Fruit fly (Drosophila melanogaster): ENCODE measurements around the gene Sfp38D.
A peak's percentile ranks its signal among the peaks of the same experiment; 100 is the strongest.

Sfp38D gene

DNA sequence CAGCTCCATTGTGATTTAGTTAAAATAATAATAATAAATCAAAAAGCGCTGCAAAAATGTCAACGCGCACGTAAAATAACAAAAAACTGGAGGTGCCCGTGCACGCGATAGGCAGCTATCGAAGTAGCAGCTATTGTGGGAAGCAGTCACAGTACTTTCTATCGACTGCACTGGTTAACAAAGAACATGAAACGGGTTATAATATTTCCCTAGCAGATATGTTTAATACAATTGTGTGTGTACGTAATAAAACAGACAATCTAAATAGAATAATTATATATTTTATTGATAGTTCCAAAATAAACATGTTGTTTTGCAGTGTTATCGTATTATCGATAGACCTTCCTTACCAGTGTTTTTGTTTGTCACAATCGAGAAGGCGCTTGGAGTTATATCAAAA, 35.2 kb downstream of the Sfp38D start, which contains the start of the genes CG31678 and IKKepsilon (continued):
- TF ChIP-seq CG16779 (tag; optimal IDR thresholded peaks at IDR 0.05) (no peak), Ets96B (tag; optimal IDR thresholded peaks at IDR 0.05) (peak; percentile 42), Ets21C (GFP tag; optimal IDR thresholded peaks at IDR 0.05) (no peak), Sox15 (GFP tag; optimal IDR thresholded peaks at IDR 0.05) (no peak), cyc (GFP tag; optimal IDR thresholded peaks at IDR 0.05) (peak; percentile 25), CG1621 (tag; optimal IDR thresholded peaks at IDR 0.05) (no peak), CG8119 (GFP tag; IDR thresholded peaks at IDR 0.05) (peak; percentile 40; the same call in 1 of the 3 replicates), CG6792 (GFP tag; optimal IDR thresholded peaks at IDR 0.05) (peak; percentile 45), pdm3 (GFP tag; optimal IDR thresholded peaks at IDR 0.05) (peak; percentile 58), Eip75B (GFP tag; optimal IDR thresholded peaks at IDR 0.05) (no peak)

DNA sequence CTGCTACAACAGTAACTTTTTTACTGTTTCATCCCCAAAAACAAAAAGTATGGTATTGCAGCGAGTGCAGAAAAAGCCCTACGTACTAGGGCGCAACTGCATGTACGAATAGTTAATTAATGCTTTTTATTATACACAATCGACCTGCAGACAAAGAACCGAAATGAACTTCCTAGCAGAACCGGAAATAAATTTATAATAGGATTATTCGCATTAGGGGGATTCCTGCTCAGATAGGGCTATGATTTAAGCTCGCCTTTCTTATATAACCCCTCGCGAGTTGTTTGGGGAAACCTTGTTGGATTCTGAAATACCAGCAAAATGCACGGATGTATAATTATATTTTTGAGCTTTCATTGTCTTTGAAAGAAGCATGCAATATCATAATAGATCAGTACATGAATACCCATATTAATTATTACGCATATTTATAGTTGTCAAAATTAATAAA, 41.0 kb downstream of the Sfp38D start, which contains the start of gene Cen:
Cen (minus strand) TSS at position 199 of the 451 bp plus-strand sequence.
- TF ChIP-seq CG11294 (GFP tag; IDR thresholded peaks at IDR 0.05): no peak
- no peak; the same call in 2 of the 3 replicates for TF ChIP-seq eg (GFP tag; IDR thresholded peaks at IDR 0.05)
- TF ChIP-seq Hr4 (GFP tag; optimal IDR thresholded peaks at IDR 0.05): peak; percentile 88
- TF ChIP-seq OdsH (GFP tag; optimal IDR thresholded peaks at IDR 0.05): peak; percentile 81
- no peak for TF ChIP-seq CG1621 (tag; optimal IDR thresholded peaks at IDR 0.05)
- TF ChIP-seq CG6163 (GFP tag; IDR thresholded peaks at IDR 0.05): peak; percentile 82
- peak; percentile 59 for TF ChIP-seq achi (GFP tag; optimal IDR thresholded peaks at IDR 0.05)
- TF ChIP-seq Sox15 (GFP tag; optimal IDR thresholded peaks at IDR 0.05): peak; percentile 70
- TF ChIP-seq Ets21C (GFP tag; optimal IDR thresholded peaks at IDR 0.05): peak; percentile 62
- TF ChIP-seq CG6854 (GFP tag; optimal IDR thresholded peaks at IDR 0.05): no peak
- TF ChIP-seq CG15336 (GFP tag; IDR thresholded peaks at IDR 0.05): peak; percentile 74
- TF ChIP-seq acj6 (GFP tag; optimal IDR thresholded peaks at IDR 0.05): peak; percentile 72
- TF ChIP-seq Met (GFP tag; optimal IDR thresholded peaks at IDR 0.05): no peak
- peak; percentile 79 for TF ChIP-seq CG10631 (GFP tag; optimal IDR thresholded peaks at IDR 0.05)
- peak; percentile 93 for TF ChIP-seq Eip78C (GFP tag)
- peak; percentile 72 for TF ChIP-seq topi (GFP tag; optimal IDR thresholded peaks at IDR 0.05)
- TF ChIP-seq Eip75B (GFP tag; optimal IDR thresholded peaks at IDR 0.05): peak; percentile 78
- TF ChIP-seq Hr38 (GFP tag; optimal IDR thresholded peaks at IDR 0.05): peak; percentile 53
- TF ChIP-seq CG31627 (GFP tag; optimal IDR thresholded peaks at IDR 0.05): peak; percentile 83
- TF ChIP-seq svp (GFP tag): peak; percentile 85
- TF ChIP-seq Hr39 (GFP tag; optimal IDR thresholded peaks at IDR 0.05): peak; percentile 80
- TF ChIP-seq ss (GFP tag; optimal IDR thresholded peaks at IDR 0.05): peak; percentile 43 to 58
- TF ChIP-seq CG3032 (tag; optimal IDR thresholded peaks at IDR 0.05): peak; percentile 52
- TF ChIP-seq cyc (GFP tag; optimal IDR thresholded peaks at IDR 0.05): peak; percentile 72
- TF ChIP-seq vri (GFP tag; optimal IDR thresholded peaks at IDR 0.05): no peak
- TF ChIP-seq Sox102F (GFP tag; optimal IDR thresholded peaks at IDR 0.05): no peak
- no peak for TF ChIP-seq CG32006 (GFP tag; optimal IDR thresholded peaks at IDR 0.05)
- TF ChIP-seq CG34406 (GFP tag; optimal IDR thresholded peaks at IDR 0.05): peak; percentile 79
- TF ChIP-seq dac (GFP tag; optimal IDR thresholded peaks at IDR 0.05): no peak
- TF ChIP-seq CG9139 (GFP tag; optimal IDR thresholded peaks at IDR 0.05): no peak
- TF ChIP-seq Lpt (GFP tag; optimal IDR thresholded peaks at IDR 0.05): peak; percentile 22
- peak; percentile 84 for TF ChIP-seq Sox14 (GFP tag; optimal IDR thresholded peaks at IDR 0.05)
- no peak for TF ChIP-seq fd85E (GFP tag; optimal IDR thresholded peaks at IDR 0.05)
- TF ChIP-seq esn (GFP tag; optimal IDR thresholded peaks at IDR 0.05): peak; percentile 78
- no peak for TF ChIP-seq Smox (GFP tag; optimal IDR thresholded peaks at IDR 0.05)
- TF ChIP-seq fd59A (GFP tag; optimal IDR thresholded peaks at IDR 0.05): peak; percentile 27
- TF ChIP-seq CG8632 (GFP tag; optimal IDR thresholded peaks at IDR 0.05): peak; percentile 65
- TF ChIP-seq dsx (GFP tag; optimal IDR thresholded peaks at IDR 0.05; ENCODE audit: poor library complexity, severe bottlenecking): no peak
- TF ChIP-seq CG8119 (GFP tag; IDR thresholded peaks at IDR 0.05): no peak; the same call in 2 of the 3 replicates
- TF ChIP-seq CG6792 (GFP tag; optimal IDR thresholded peaks at IDR 0.05): peak; percentile 61
- TF ChIP-seq spab (GFP tag; optimal IDR thresholded peaks at IDR 0.05): no peak
- TF ChIP-seq fkh (GFP tag; optimal IDR thresholded peaks at IDR 0.05): no peak
- TF ChIP-seq lz (GFP tag; optimal IDR thresholded peaks at IDR 0.05): peak; percentile 77
- peak; percentile 58 for TF ChIP-seq CG11902 (GFP tag; optimal IDR thresholded peaks at IDR 0.05)
- peak; percentile 28 for TF ChIP-seq CG11762 (GFP tag; optimal IDR thresholded peaks at IDR 0.05; ENCODE audit: insufficient read depth)
- peak; percentile 2 for TF ChIP-seq CG6808 (GFP tag; optimal IDR thresholded peaks at IDR 0.05)
